Fruit fly (Drosophila melanogaster) Kc167 (cell line): ENCODE results near the gene CG34332.

Experiments
- Myc ChIP-seq: fragments of >200 bp; optimal IDR thresholded peaks from 2 replicates; lab custom pipeline; 2017; ENCODE audit warnings: missing external identifiers
- Sin3A ChIP-seq: fragments of >200 bp; optimal IDR thresholded peaks from 2 replicates; lab custom pipeline; 2018; ENCODE audit warnings: missing external identifiers

DNA sequence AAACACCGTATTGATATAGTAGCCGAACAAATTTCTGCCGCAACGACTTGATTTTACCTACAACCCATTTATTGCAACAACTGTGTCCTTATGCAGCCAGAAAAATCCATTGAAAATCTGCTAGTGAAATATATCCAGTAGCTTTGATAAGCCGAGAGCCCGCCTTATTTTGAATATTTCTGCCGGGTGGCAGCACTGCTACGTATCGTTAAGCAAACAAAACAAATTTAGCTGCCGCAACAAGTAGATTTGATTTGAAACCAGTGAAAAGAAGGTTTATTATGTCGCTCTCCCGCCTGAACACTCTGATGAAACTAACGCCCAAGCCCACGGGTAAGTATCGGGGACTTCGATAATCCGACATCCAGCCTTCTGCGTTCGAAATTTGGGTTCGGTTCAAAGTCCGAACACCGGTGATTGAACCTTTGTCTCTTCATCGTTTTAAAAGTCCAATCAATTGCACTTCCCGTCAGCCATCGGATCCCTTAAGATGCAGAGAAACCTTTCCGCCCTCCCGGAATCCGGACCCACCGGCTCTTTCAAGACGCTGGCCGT is 25.8 kb downstream of the CG34332 start, which contains the start of gene CG9577:
- TF ChIP-seq Myc (lab: Kevin White, UChicago) (no peak), Sin3A (no peak)
